Worm (Caenorhabditis elegans): ENCODE data around the gene F28B12.6.

F28B12.6 gene

ce11 chrII:5948681-5949080, 8.0 kb downstream of the F28B12.6 start:
- TF ChIP-seq W03F9.2 (tag; optimal IDR thresholded peaks at IDR 0.05) (no peak), him-1 (tag; optimal IDR thresholded peaks at IDR 0.05) (no peak), dao-5 (tag; optimal IDR thresholded peaks at IDR 0.05) (no peak)

ce11 chrII:5950657-5951056, 10.0 kb downstream of the F28B12.6 start:
- TF ChIP-seq him-1 (tag; optimal IDR thresholded peaks at IDR 0.05) (no peak), dao-5 (tag; optimal IDR thresholded peaks at IDR 0.05) (no peak), W03F9.2 (tag; optimal IDR thresholded peaks at IDR 0.05) (no peak)

- no peak for TF ChIP-seq W03F9.2 (tag; optimal IDR thresholded peaks at IDR 0.05)
- no peak for TF ChIP-seq him-1 (tag; optimal IDR thresholded peaks at IDR 0.05)
- no peak for TF ChIP-seq dao-5 (tag; optimal IDR thresholded peaks at IDR 0.05)
Measured at ce11 chrII:5951745-5952144, 11.1 kb downstream of the F28B12.6 start.

ce11 chrII:5952214-5952613, 11.6 kb downstream of the F28B12.6 start:
- TF ChIP-seq him-1 (tag; optimal IDR thresholded peaks at IDR 0.05) (no peak), W03F9.2 (tag; optimal IDR thresholded peaks at IDR 0.05) (no peak), dao-5 (tag; optimal IDR thresholded peaks at IDR 0.05) (no peak)

- TF ChIP-seq him-1 (tag; optimal IDR thresholded peaks at IDR 0.05) (peak; percentile 6), dao-5 (tag; optimal IDR thresholded peaks at IDR 0.05) (no peak)
Measured at ce11 chrII:5955638-5956167, 15.0 kb downstream of the F28B12.6 start.

DNA sequence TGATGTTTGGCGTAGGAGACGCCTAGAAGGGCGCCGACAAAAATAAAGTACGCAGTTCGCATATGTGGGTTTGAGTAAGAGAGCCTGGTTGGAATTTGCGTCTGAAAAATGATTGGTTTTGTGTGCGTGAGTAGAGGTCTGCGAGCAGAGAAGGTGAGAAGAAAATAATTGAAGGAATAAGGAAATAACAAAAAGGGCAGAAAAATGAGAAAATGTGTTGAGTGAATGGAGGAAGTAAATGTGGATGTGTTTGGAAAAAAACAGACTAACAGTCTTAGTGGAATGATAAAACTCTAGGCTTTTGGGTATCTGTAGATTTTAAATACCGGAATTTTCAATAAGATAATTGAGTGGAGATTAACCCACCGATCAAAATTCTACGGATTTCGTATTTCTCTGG, 15.9 kb downstream of the F28B12.6 start, which contains the start of gene casy-1:
Gene casy-1, minus strand, starts transcription at position 101 of the 400 bp plus-strand sequence.
- TF ChIP-seq him-1 (tag; optimal IDR thresholded peaks at IDR 0.05) (no peak), dao-5 (tag; optimal IDR thresholded peaks at IDR 0.05) (no peak), W03F9.2 (tag; optimal IDR thresholded peaks at IDR 0.05) (no peak)

- TF ChIP-seq dao-5 (tag; optimal IDR thresholded peaks at IDR 0.05), result no peak
- no peak for TF ChIP-seq him-1 (tag; optimal IDR thresholded peaks at IDR 0.05)
- no peak for TF ChIP-seq W03F9.2 (tag; optimal IDR thresholded peaks at IDR 0.05)
Measured at ce11 chrII:5957803-5958367, 17.2 kb downstream of the F28B12.6 start.

DNA sequence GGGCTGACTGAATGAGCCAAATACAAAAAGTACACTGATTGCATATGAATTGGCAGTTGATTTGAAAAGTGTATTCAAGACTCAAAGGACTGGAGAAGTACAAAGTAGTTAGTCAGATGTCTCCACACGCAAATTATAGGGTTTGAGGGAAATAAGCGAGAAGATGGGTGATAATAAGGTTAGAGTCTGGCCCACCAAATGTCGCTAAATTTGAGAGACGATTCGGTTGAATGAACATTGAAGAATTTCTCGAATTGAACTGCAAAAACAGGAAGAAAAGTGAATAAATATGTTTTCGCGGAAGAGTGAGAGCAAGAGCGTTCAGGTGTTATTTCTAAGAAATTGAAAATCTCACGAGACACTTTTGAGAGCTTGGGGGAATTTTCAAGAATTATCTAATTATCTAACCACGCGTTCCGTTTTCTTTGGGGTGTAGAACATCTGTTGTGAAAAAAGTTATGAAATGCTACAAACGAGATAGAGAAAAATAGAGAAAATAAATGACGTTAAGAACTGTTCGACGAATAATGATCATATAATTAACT, 19.0 kb downstream of the F28B12.6 start:
- no peak for TF ChIP-seq W03F9.2 (tag; optimal IDR thresholded peaks at IDR 0.05)
- TF ChIP-seq him-1 (tag; optimal IDR thresholded peaks at IDR 0.05), result no peak
- TF ChIP-seq dao-5 (tag; optimal IDR thresholded peaks at IDR 0.05), result no peak

- TF ChIP-seq dao-5 (tag; optimal IDR thresholded peaks at IDR 0.05) (no peak), W03F9.2 (tag; optimal IDR thresholded peaks at IDR 0.05) (no peak), him-1 (tag; optimal IDR thresholded peaks at IDR 0.05) (no peak)
Measured at ce11 chrII:5961317-5961716, 20.7 kb downstream of the F28B12.6 start, which contains the start of gene B0034.7. Gene B0034.7 (plus strand): TSS chrII:5961617.

DNA sequence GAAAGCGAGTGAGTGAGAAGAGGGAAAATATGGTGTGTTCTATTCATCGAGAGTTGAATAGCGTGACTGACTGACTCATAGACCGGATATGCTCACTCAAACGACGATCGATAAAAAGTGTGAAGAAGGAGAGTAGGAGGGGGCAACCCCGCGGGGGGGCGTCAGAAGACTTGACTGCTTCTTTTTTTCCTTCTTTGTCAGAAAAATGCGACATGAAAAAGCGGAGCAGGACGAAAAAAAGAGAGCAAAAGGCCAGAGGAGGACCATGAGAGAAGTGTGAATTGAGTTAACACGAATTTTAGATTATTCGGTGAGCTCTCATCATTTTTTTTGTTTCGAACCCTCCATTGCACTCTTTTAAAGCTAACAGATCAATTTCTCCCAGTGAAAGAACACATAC, 21.7 kb downstream of the F28B12.6 start:
- TF ChIP-seq W03F9.2 (tag; optimal IDR thresholded peaks at IDR 0.05) (no peak), him-1 (tag; optimal IDR thresholded peaks at IDR 0.05) (no peak), dao-5 (tag; optimal IDR thresholded peaks at IDR 0.05) (no peak)

ce11 chrII:5964962-5965361, 24.3 kb downstream of the F28B12.6 start:
- TF ChIP-seq dao-5 (tag; optimal IDR thresholded peaks at IDR 0.05), result no peak
- no peak for TF ChIP-seq W03F9.2 (tag; optimal IDR thresholded peaks at IDR 0.05)
- no peak for TF ChIP-seq him-1 (tag; optimal IDR thresholded peaks at IDR 0.05)

- no peak for TF ChIP-seq dao-5 (tag; optimal IDR thresholded peaks at IDR 0.05)
- TF ChIP-seq him-1 (tag; optimal IDR thresholded peaks at IDR 0.05), result peak; percentile 18
Measured at ce11 chrII:5966637-5967036, 26.0 kb downstream of the F28B12.6 start.

DNA sequence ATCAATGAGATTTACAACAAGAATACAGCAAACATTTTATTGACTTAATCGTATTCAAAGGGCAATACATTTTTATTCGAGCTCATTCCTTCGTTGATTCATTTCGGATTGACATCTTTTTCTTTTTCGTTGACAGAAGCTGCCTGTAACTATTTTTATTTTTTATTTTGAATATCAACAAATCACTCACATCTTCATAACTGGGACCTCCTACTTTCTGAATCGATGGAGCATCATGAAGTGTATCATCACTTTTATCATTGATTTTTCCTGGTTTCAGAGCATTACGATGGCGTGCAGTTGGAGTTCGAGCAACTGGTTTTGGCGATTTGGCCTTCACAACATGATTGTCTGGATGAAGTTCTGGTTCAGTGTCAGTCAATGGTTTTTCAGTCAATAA, 27.4 kb downstream of the F28B12.6 start, which contains the start of gene B0034.1:
Gene B0034.1, plus strand, starts transcription at position 301 of the 400 bp plus-strand sequence.
- TF ChIP-seq dao-5 (tag; optimal IDR thresholded peaks at IDR 0.05) (no peak), him-1 (tag; optimal IDR thresholded peaks at IDR 0.05) (no peak), W03F9.2 (tag; optimal IDR thresholded peaks at IDR 0.05) (no peak)

DNA sequence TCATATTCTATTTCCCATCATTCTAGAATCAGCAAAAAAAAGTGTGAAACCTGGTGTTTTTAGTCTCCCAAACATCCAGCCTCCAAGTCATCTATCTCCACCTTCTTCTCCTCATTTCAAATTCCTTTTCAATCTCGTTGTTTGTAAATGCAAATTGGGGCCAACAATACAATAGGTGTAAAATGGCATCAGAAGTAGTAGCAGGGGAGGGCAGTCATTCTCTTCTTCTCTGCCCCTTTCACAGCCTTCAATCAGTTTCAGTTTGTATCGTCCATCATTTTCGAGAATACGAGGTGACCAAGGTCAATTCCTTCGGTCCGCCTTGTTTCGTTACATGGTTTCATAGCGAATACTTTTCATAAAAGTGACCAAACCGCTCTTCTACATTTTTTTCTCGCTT, 28.6 kb downstream of the F28B12.6 start, which contains the start of gene B0034.4:
Gene B0034.4, minus strand, starts transcription at position 229 of the 400 bp plus-strand sequence.
- TF ChIP-seq dao-5 (tag; optimal IDR thresholded peaks at IDR 0.05), result no peak
- no peak for TF ChIP-seq him-1 (tag; optimal IDR thresholded peaks at IDR 0.05)

- TF ChIP-seq dao-5 (tag; optimal IDR thresholded peaks at IDR 0.05) (no peak), W03F9.2 (tag; optimal IDR thresholded peaks at IDR 0.05) (no peak), him-1 (tag; optimal IDR thresholded peaks at IDR 0.05) (no peak)
Measured at ce11 chrII:5974878-5975277, 34.2 kb downstream of the F28B12.6 start, which contains the start of gene B0034.5. Gene B0034.5 (minus strand): TSS chrII:5974978.
